Fruit fly (Drosophila melanogaster): ENCODE measurements around the gene Mco3.
A peak's percentile ranks its signal among the peaks of the same experiment; 100 is the strongest.

DNA sequence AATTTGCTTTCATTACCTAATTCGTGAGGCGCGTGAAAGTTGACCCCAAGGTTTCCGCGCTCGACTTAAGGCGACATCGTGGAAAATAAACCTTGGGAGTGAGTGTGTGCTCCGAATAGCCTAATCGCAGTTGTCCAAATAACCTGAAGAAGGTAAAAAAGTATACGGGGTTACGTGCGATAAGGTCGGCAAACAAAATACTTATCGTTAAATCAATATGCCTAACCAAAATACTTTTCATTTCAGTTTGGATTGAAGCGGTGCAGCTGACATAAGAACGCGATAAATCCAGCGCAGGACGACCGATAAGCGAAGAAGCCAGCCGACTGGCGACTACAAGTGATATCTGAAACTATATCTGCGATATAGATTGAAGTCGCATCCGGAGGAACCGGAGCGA, 12.1 kb upstream of the Mco3 start:
- TF ChIP-seq usp (GFP tag; optimal IDR thresholded peaks at IDR 0.05) (no peak), dl (GFP tag; optimal IDR thresholded peaks at IDR 0.05; ENCODE audit: insufficient read depth in 1 of 2, partially characterized antibody in 2 of 2) (no peak), Hr83 (GFP tag; optimal IDR thresholded peaks at IDR 0.05; ENCODE audit: poor library complexity, severe bottlenecking) (no peak), Abd-B (GFP tag; optimal IDR thresholded peaks at IDR 0.05) (no peak), br (GFP tag; optimal IDR thresholded peaks at IDR 0.05) (peak; percentile 46), lola (GFP tag; optimal IDR thresholded peaks at IDR 0.05) (no peak), pan (optimal IDR thresholded peaks at IDR 0.05) (no peak), h (GFP tag; optimal IDR thresholded peaks at IDR 0.05) (peak; percentile 38), sage (GFP tag; optimal IDR thresholded peaks at IDR 0.05) (no peak), foxo (GFP tag; optimal IDR thresholded peaks at IDR 0.05) (peak in 1 of 2 experiments; percentile 23), Jra (GFP tag; optimal IDR thresholded peaks at IDR 0.05) (no peak), ey (GFP tag; optimal IDR thresholded peaks at IDR 0.05) (peak; percentile 0), GATAd (GFP tag; optimal IDR thresholded peaks at IDR 0.05) (no peak)

Measured in whole organism, wandering third instar larva.